Fruit fly (Drosophila melanogaster): Measurements from ENCODE around the gene CG32795.

The CG32795 gene

dm6 chrX:2790055-2790617 lies at the start of gene CG32795:
Gene CG32795, minus strand, starts transcription at chrX:2790567.
- TF ChIP-seq Myc (optimal IDR thresholded peaks at IDR 0.05): no peak
- TF ChIP-seq N (GFP tag; optimal IDR thresholded peaks at IDR 0.05): no peak
- TF ChIP-seq pan (optimal IDR thresholded peaks at IDR 0.05): no peak
- no peak for TF ChIP-seq OdsH (GFP tag; optimal IDR thresholded peaks at IDR 0.05)
- no peak for TF ChIP-seq GATAd (GFP tag; optimal IDR thresholded peaks at IDR 0.05)
- no peak for TF ChIP-seq Mio (GFP tag; optimal IDR thresholded peaks at IDR 0.05)
- no peak for TF ChIP-seq Abd-B (GFP tag; optimal IDR thresholded peaks at IDR 0.05)
- TF ChIP-seq tai (GFP tag; optimal IDR thresholded peaks at IDR 0.05): no peak
- TF ChIP-seq woc (GFP tag; optimal IDR thresholded peaks at IDR 0.05): peak; percentile 63
- peak; percentile 49 for TF ChIP-seq sage (GFP tag; optimal IDR thresholded peaks at IDR 0.05)
- no peak for TF ChIP-seq CG32264 (GFP tag; optimal IDR thresholded peaks at IDR 0.05)
- TF ChIP-seq rgr (GFP tag; optimal IDR thresholded peaks at IDR 0.05): peak; percentile 49
- no peak for TF ChIP-seq Hr78 (GFP tag; optimal IDR thresholded peaks at IDR 0.05)
- peak; percentile 43 for TF ChIP-seq brk (GFP tag; optimal IDR thresholded peaks at IDR 0.05)
- TF ChIP-seq dsf (GFP tag; optimal IDR thresholded peaks at IDR 0.05; ENCODE audit: borderline replicate concordance): no peak
- peak; percentile 50 for TF ChIP-seq h (GFP tag; optimal IDR thresholded peaks at IDR 0.05)
- TF ChIP-seq jim (GFP tag; optimal IDR thresholded peaks at IDR 0.05): no peak
- no peak for TF ChIP-seq Jra (GFP tag; optimal IDR thresholded peaks at IDR 0.05)
- TF ChIP-seq ey (GFP tag; optimal IDR thresholded peaks at IDR 0.05): no peak
- TF ChIP-seq HLH106 (tag; optimal IDR thresholded peaks at IDR 0.05): peak; percentile 33
- TF ChIP-seq fru (GFP tag; optimal IDR thresholded peaks at IDR 0.05): no peak
- no peak for TF ChIP-seq CrebA (GFP tag; optimal IDR thresholded peaks at IDR 0.05; ENCODE audit: borderline replicate concordance)
- peak; percentile 24 for TF ChIP-seq Sp1 (GFP tag; optimal IDR thresholded peaks at IDR 0.05)
- TF ChIP-seq lola (GFP tag; optimal IDR thresholded peaks at IDR 0.05): no peak
- TF ChIP-seq Dfd (GFP tag; optimal IDR thresholded peaks at IDR 0.05): no peak
- no peak for TF ChIP-seq Hnf4 (GFP tag; optimal IDR thresholded peaks at IDR 0.05)
- TF ChIP-seq psq (GFP tag; optimal IDR thresholded peaks at IDR 0.05): peak; percentile 55
- peak; percentile 37 for TF ChIP-seq Rel (GFP tag; optimal IDR thresholded peaks at IDR 0.05)
- TF ChIP-seq Rel (tag; optimal IDR thresholded peaks at IDR 0.05): peak; percentile 19
- TF ChIP-seq CG9705 (GFP tag; optimal IDR thresholded peaks at IDR 0.05): no peak
- TF ChIP-seq dmrt93B (GFP tag; optimal IDR thresholded peaks at IDR 0.05): no peak
- peak; percentile 16 for TF ChIP-seq Hr83 (GFP tag; optimal IDR thresholded peaks at IDR 0.05; ENCODE audit: poor library complexity, severe bottlenecking)
- TF ChIP-seq br (GFP tag; optimal IDR thresholded peaks at IDR 0.05): no peak
- no peak for TF ChIP-seq dl (GFP tag; optimal IDR thresholded peaks at IDR 0.05; ENCODE audit: insufficient read depth in 1 of 2, partially characterized antibody in 2 of 2)
- TF ChIP-seq Dif (GFP tag; optimal IDR thresholded peaks at IDR 0.05; ENCODE audit: partially characterized antibody): peak; percentile 23
- peak in 1 of 2 experiments; percentile 28 for TF ChIP-seq foxo (GFP tag; optimal IDR thresholded peaks at IDR 0.05)
- TF ChIP-seq sv (GFP tag; optimal IDR thresholded peaks at IDR 0.05): no peak
- no peak for TF ChIP-seq usp (GFP tag; optimal IDR thresholded peaks at IDR 0.05)
- TF ChIP-seq Vsx2 (GFP tag; optimal IDR thresholded peaks at IDR 0.05; ENCODE audit: partially characterized antibody): no peak

- TF ChIP-seq woc (GFP tag; optimal IDR thresholded peaks at IDR 0.05) (no peak), Hnf4 (GFP tag; optimal IDR thresholded peaks at IDR 0.05) (no peak), ey (GFP tag; optimal IDR thresholded peaks at IDR 0.05) (no peak), Sp1 (GFP tag; optimal IDR thresholded peaks at IDR 0.05) (no peak), dmrt93B (GFP tag; optimal IDR thresholded peaks at IDR 0.05) (no peak), dl (GFP tag; optimal IDR thresholded peaks at IDR 0.05; ENCODE audit: insufficient read depth in 1 of 2, partially characterized antibody in 2 of 2) (no peak), Dfd (GFP tag; optimal IDR thresholded peaks at IDR 0.05) (no peak), HLH106 (tag; optimal IDR thresholded peaks at IDR 0.05) (no peak), N (GFP tag; optimal IDR thresholded peaks at IDR 0.05) (no peak), Dif (GFP tag; optimal IDR thresholded peaks at IDR 0.05; ENCODE audit: partially characterized antibody) (no peak), Jra (GFP tag; optimal IDR thresholded peaks at IDR 0.05) (no peak)
These were observed 24.1 kb upstream of the CG32795 start for dm6 chrX:2814423-2814822.
